Fruit fly (Drosophila melanogaster) whole organism, pupa: ENCODE data around the gene CG34284.

Experiments
- CG10348 ChIP-seq: fragments of 200-800 bp; sonication (Bioruptor generic); IDR thresholded peaks from 2 replicates; pipeline ENCODE4 v1.3.6; 2022; ENCODE audit warnings: missing biosample characterization, missing genetic modification characterization
- CG12605 ChIP-seq: fragments of 200-800 bp; sonication (Bioruptor generic); IDR thresholded peaks from 2 replicates; pipeline ENCODE4 v1.3.6; 2022; ENCODE audit warnings: missing biosample characterization, missing genetic modification characterization
- CG13204 ChIP-seq: fragments of 200-800 bp; sonication (Bioruptor generic); optimal IDR thresholded peaks from 2 replicates; lab custom pipeline; 2018; ENCODE audit warnings: missing biosample characterization, mild to moderate bottlenecking, missing genetic modification characterization, moderate library complexity
- CG17806 ChIP-seq: fragments of 200-800 bp; sonication (Bioruptor generic); optimal IDR thresholded peaks from 2 replicates; lab custom pipeline; 2018; ENCODE audit warnings: missing biosample characterization, mild to moderate bottlenecking, missing genetic modification characterization, moderate library complexity
- CG34367 ChIP-seq: fragments of 200-800 bp; sonication (Bioruptor generic); optimal IDR thresholded peaks from 2 replicates; lab custom pipeline; 2018; ENCODE audit warnings: missing biosample characterization, mild to moderate bottlenecking, missing genetic modification characterization
- D1 ChIP-seq: fragments of 200-800 bp; sonication (Bioruptor generic); optimal IDR thresholded peaks from 2 replicates; lab custom pipeline; 2018; ENCODE audit warnings: missing biosample characterization, mild to moderate bottlenecking, missing genetic modification characterization, moderate library complexity
- EcR ChIP-seq: fragments of 200-800 bp; sonication (Bioruptor generic); optimal IDR thresholded peaks from 3 replicates; lab custom pipeline; 2019; ENCODE audit warnings: missing biosample characterization, missing genetic modification characterization, mild to moderate bottlenecking, moderate library complexity, missing genetic modification reagents
- Snoo ChIP-seq: fragments of 200-800 bp; sonication (Bioruptor generic); optimal IDR thresholded peaks from 3 replicates; lab custom pipeline; 2017; ENCODE audit warnings: missing biosample characterization, mild to moderate bottlenecking, missing genetic modification characterization, inconsistent platforms

DNA sequence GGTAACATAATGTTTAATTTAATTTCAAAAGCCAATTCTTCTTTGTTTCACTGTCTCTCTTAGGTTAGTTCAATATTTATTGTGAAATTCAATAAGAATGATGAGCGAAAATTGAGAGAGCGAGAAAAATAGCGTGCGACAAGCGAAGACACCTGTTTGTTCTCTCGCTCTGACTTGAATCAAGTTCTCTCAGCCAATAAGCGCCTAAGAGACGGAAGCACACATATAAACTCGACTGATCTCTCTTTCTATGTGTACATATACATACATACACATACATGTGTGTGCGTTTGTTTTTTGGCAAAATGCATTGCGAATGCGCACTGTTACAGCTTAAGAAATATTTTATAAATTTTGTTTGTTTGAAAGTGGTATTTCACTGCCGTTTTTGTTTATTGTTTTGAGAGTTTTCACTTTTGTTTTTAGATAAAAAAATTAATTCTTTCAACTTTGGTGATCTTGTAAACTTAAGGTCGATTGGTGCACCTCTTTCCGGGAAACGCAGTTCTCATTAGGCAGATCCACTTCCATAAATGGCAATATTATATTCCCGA is 20.6 kb upstream of the CG34284 start:
- no peak for TF ChIP-seq CG13204 (GFP tag; lab: Kevin White, UChicago)
- no peak for TF ChIP-seq CG17806 (tag; lab: Kevin White, UChicago)
- no peak for TF ChIP-seq CG10348
- no peak for TF ChIP-seq CG34367 (tag; lab: Kevin White, UChicago)
- no peak for TF ChIP-seq EcR (GFP tag; lab: Kevin White, UChicago)
- TF ChIP-seq CG12605 (GFP tag; lab: Robert Waterston, UW) = no peak
- no peak for TF ChIP-seq D1
- TF ChIP-seq Snoo (tag; lab: Kevin White, UChicago) = no peak
